Worm (Caenorhabditis elegans) whole organism, L1 larva: ENCODE data around the gene srx-28.

ENCODE experiments used
- elt-3 ChIP-seq, 6 experiments: fragments of 150-350 bp in 1 of 6; sonication (generic microtip); optimal IDR thresholded peaks; 2 replicates each; lab custom pipeline; 2017 to 2018; ENCODE audit warnings: missing biosample characterization in 6 of 6, missing genetic modification characterization in 6 of 6, inconsistent platforms in 1 of 6
- fkh-10 ChIP-seq: sonication (generic microtip); optimal IDR thresholded peaks from 2 replicates; lab custom pipeline; 2017; ENCODE audit warnings: missing biosample characterization, missing genetic modification reagents, missing genetic modification characterization
- fkh-4 ChIP-seq: sonication (generic microtip); optimal IDR thresholded peaks from 2 replicates; lab custom pipeline; 2016; ENCODE audit warnings: missing compliant biosample characterization, missing genetic modification characterization, borderline replicate concordance
- lsy-2 ChIP-seq, 2 experiments: fragments of 150-350 bp; optimal IDR thresholded peaks; 2 replicates each; lab custom pipeline; 2014; ENCODE audit warnings: missing biosample characterization in 2 of 2, missing genetic modification characterization in 2 of 2
- nhr-77 ChIP-seq: fragments of 150-350 bp; optimal IDR thresholded peaks from 2 replicates; lab custom pipeline; 2014; ENCODE audit warnings: missing biosample characterization, missing genetic modification characterization
- nhr-84 ChIP-seq: sonication (generic microtip); optimal IDR thresholded peaks from 2 replicates; lab custom pipeline; 2017; ENCODE audit warnings: missing biosample characterization, missing genetic modification characterization
- snpc-4 ChIP-seq: fragments of 150-350 bp; optimal IDR thresholded peaks from 2 replicates; lab custom pipeline; 2014; ENCODE audit warnings: missing biosample characterization, missing genetic modification characterization
- unc-30 ChIP-seq: sonication (generic microtip); optimal IDR thresholded peaks from 2 replicates; lab custom pipeline; 2017; ENCODE audit warnings: missing biosample characterization, missing genetic modification characterization
- zag-1 ChIP-seq: fragments of 150-350 bp; optimal IDR thresholded peaks from 2 replicates; lab custom pipeline; 2014; ENCODE audit warnings: missing biosample characterization, missing genetic modification characterization

- no peak for TF ChIP-seq fkh-10 (GFP tag; lab: Kevin White, UChicago)
- no peak for TF ChIP-seq nhr-77 (tag; lab: Kevin White, UChicago)
- TF ChIP-seq snpc-4 (tag; lab: Kevin White, UChicago): no peak
- no peak for TF ChIP-seq elt-3 (tag; optimal IDR thresholded peaks at IDR 0.05; lab: Kevin White, UChicago)
- no peak for TF ChIP-seq lsy-2 (tag; optimal IDR thresholded peaks at IDR 0.05; lab: Kevin White, UChicago)
- no peak for TF ChIP-seq zag-1 (tag; lab: Kevin White, UChicago)
- TF ChIP-seq nhr-84 (tag; lab: Kevin White, UChicago): no peak
- no peak for TF ChIP-seq unc-30 (tag; lab: Kevin White, UChicago)
- TF ChIP-seq fkh-4 (tag; lab: Kevin White, UChicago): no peak
These were observed 4.1 kb downstream of the srx-28 start, which contains the start of gene srx-26 for ce11 chrV:2753007-2753406.
